Worm (Caenorhabditis elegans) whole organism, young adult: ENCODE measurements around the gene cest-6.
A peak's percentile ranks its signal among the peaks of the same experiment; 100 is the strongest.

ENCODE experiments used
- B0019.2 ChIP-seq: fragments of 200-800 bp; sonication (Bioruptor generic); conservative IDR thresholded peaks from 2 replicates; pipeline ENCODE4 v1.3.6; 2022; ENCODE audit warnings: missing genetic modification reagents, missing genetic modification characterization, missing compliant biosample characterization
- B0035.1 ChIP-seq: sonication (generic microtip); optimal IDR thresholded peaks from 2 replicates; lab custom pipeline; 2016; ENCODE audit warnings: missing genetic modification characterization, mild to moderate bottlenecking, missing compliant biosample characterization, missing genotype, missing genetic modification reagents
- efl-1 ChIP-seq: fragments of 150-350 bp; optimal IDR thresholded peaks from 2 replicates; lab custom pipeline; 2014; ENCODE audit warnings: missing biosample characterization, missing genetic modification reagents, missing genetic modification characterization
- hrde-1 ChIP-seq: sonication (generic microtip); optimal IDR thresholded peaks from 2 replicates; lab custom pipeline; 2016; ENCODE audit warnings: missing genetic modification characterization, mild to moderate bottlenecking, missing compliant biosample characterization, moderate library complexity, missing genotype, missing genetic modification reagents, borderline replicate concordance
- let-526 ChIP-seq: fragments of 200-800 bp; sonication (Bioruptor generic); IDR thresholded peaks from 2 replicates; pipeline ENCODE4 v1.3.6; 2022; ENCODE audit warnings: missing genetic modification reagents, missing genetic modification characterization, missing compliant biosample characterization

DNA sequence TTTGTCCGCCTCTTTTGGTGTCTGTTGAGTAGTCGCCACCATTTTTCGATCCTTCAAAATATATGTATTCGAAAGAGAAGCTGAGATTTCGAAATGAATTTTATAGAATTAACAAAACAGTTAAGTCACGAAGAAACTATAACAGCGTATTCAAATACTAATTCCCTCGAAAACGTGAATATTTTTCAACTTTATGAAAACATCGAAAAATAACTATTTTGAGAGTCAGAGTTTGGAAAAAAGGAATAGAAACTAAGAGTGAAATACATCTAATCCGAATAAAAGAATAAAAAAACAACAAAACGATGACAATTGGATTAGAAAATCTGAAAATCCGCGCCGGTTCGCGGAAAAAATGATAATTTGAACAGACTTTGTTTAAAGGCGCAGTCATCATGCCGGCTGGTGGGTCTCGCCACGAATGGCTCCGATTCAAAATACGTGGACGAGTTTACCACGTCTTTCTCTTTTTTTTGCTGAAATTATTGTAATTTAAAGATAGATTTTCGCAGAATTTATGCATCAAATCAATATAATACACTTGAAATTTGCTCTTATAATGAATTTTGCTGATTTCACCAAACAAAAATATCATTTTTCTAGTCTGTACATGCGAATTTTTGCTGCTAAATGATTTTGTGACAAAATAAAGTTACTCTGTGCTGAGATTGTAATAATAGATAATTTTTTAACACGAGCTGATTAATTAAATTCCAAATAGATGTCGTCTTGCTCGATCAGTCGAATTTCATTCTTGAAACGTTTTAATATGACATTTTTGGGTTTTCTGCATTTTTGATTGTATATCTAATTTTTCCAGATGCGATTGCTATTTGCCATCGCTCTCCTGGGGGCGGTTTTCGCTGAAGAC, 18.2 kb downstream of the cest-6 start, which contains the start of the genes rpn-1 and ribo-1:
- TF ChIP-seq let-526 (GFP tag; lab: Robert Waterston, UW) (no peak), B0019.2 (GFP tag; lab: Robert Waterston, UW) (no peak), B0035.1 (tag; lab: Kevin White, UChicago) (no peak), hrde-1 (no peak), efl-1 (GFP tag; lab: Kevin White, UChicago) (peak; percentile 74)
